Worm (Caenorhabditis elegans): ENCODE measurements around the gene T25B6.5.

DNA sequence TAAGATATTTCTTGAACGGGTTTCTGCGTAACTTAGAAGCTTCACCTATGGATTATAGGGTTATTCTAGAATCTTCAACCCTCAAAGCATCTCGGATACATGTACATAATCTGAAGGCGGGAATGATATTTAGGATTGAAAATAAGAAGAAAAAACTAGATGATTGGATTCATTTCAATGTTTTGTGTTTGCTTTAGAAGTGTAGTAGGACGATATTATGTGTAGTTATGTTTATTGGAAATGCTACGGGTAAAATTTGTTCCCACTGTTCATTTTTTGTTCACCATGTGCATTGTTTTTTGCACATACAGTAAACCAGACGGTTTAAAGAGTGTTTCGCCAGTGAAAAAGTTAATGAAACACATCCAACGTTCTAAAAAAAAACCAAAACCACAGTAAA lies 10.1 kb downstream of the T25B6.5 start:
- no peak for TF ChIP-seq snpc-4 (GFP tag; optimal IDR thresholded peaks at IDR 0.05)
- no peak for TF ChIP-seq snpc-4 (tag; optimal IDR thresholded peaks at IDR 0.05)
- no peak for TF ChIP-seq lsl-1 (GFP tag; optimal IDR thresholded peaks at IDR 0.05)
- TF ChIP-seq F37B4.10 (GFP tag; IDR thresholded peaks at IDR 0.05), result no peak
- TF ChIP-seq B0019.2 (GFP tag; conservative IDR thresholded peaks at IDR 0.05), result no peak
- TF ChIP-seq ceh-27 (GFP tag; optimal IDR thresholded peaks at IDR 0.05), result no peak
- TF ChIP-seq ceh-79 (tag; optimal IDR thresholded peaks at IDR 0.05), result no peak
- TF ChIP-seq lin-26 (GFP tag; IDR thresholded peaks at IDR 0.05), result no peak
- TF ChIP-seq ztf-22 (GFP tag; optimal IDR thresholded peaks at IDR 0.05), result no peak
- no peak for TF ChIP-seq nhr-90 (tag; optimal IDR thresholded peaks at IDR 0.05)
- no peak for TF ChIP-seq lir-1 (GFP tag; conservative IDR thresholded peaks at IDR 0.05)
- no peak for TF ChIP-seq hmg-1.2 (GFP tag; IDR thresholded peaks at IDR 0.05)
